Comparison of ENCODE assay signal across 4 fruit fly cellular contexts in genomic region chr2L:7032517-7032951, dm6.
A peak's percentile ranks its signal among the peaks of the same experiment; 100 is the strongest.
TF ChIP-seq lines count a peak whose summit lies in the region.

Gene Rab30 (minus strand): TSS chr2L:7032606.
Gene Caper (plus strand): TSS chr2L:7032721.

TF ChIP-seq in whole organism, adult, 20 proteins besides CTCF, POLR2A, EP300 and RAD21 (continued from another document):
- TF ChIP-seq CG33017 (tag; optimal IDR thresholded peaks at IDR 0.05; lab: Kevin White, UChicago), result no peak
- peak; percentile 67 for TF ChIP-seq CG7101 (tag; optimal IDR thresholded peaks at IDR 0.05; lab: Kevin White, UChicago)

TF ChIP-seq in whole organism, embryonic, 481 proteins besides CTCF, POLR2A, EP300 and RAD21 (continued from another document and continues in another):
- TF ChIP-seq CG13123 (GFP tag; optimal IDR thresholded peaks at IDR 0.05; lab: Kevin White, UChicago), result no peak
- TF ChIP-seq ken (GFP tag; IDR thresholded peaks at IDR 0.05; lab: Robert Waterston, UW), result peak; percentile 52; the same call in 1 of the 3 replicates
- peak; percentile 43 for TF ChIP-seq az2 (GFP tag; optimal IDR thresholded peaks at IDR 0.05; lab: Kevin White, UChicago)
- TF ChIP-seq dmrt11E (tag; optimal IDR thresholded peaks at IDR 0.05; lab: Kevin White, UChicago), result peak; percentile 37
- peak; percentile 49; the same call in 1 of the 3 replicates for TF ChIP-seq CG17361 (GFP tag; IDR thresholded peaks at IDR 0.05; lab: Robert Waterston, UW)
- TF ChIP-seq D (optimal IDR thresholded peaks at IDR 0.05; lab: Kevin White, UChicago), result no peak
- no peak for TF ChIP-seq D (GFP tag; optimal IDR thresholded peaks at IDR 0.05; lab: Kevin White, UChicago)
- TF ChIP-seq CG34224 (GFP tag; IDR thresholded peaks at IDR 0.05; lab: Robert Waterston, UW; ENCODE audit: partially characterized antibody), result peak; percentile 99
- TF ChIP-seq gro (GFP tag; optimal IDR thresholded peaks at IDR 0.05; lab: Kevin White, UChicago), result peak; percentile 80
- TF ChIP-seq luna (GFP tag; optimal IDR thresholded peaks at IDR 0.05; lab: Kevin White, UChicago), result no peak
- peak; percentile 71 for TF ChIP-seq chn (GFP tag; optimal IDR thresholded peaks at IDR 0.05; lab: Kevin White, UChicago)
- peak; percentile 58 for TF ChIP-seq CG9797 (GFP tag; optimal IDR thresholded peaks at IDR 0.05; lab: Kevin White, UChicago)
- TF ChIP-seq Oli (tag; optimal IDR thresholded peaks at IDR 0.05; lab: Kevin White, UChicago), result no peak
- TF ChIP-seq eve (GFP tag; optimal IDR thresholded peaks at IDR 0.05; lab: Kevin White, UChicago), result no peak
- TF ChIP-seq gfzf (GFP tag; optimal IDR thresholded peaks at IDR 0.05; lab: Kevin White, UChicago), result peak; percentile 45
- peak; percentile 11; the same call in 1 of the 2 replicates for TF ChIP-seq CG17328 (GFP tag; IDR thresholded peaks at IDR 0.05; lab: Robert Waterston, UW)
- peak; percentile 98 for TF ChIP-seq chinmo (GFP tag; IDR thresholded peaks at IDR 0.05; lab: Robert Waterston, UW; ENCODE audit: partially characterized antibody)
- TF ChIP-seq CG7987 (GFP tag; optimal IDR thresholded peaks at IDR 0.05; lab: Kevin White, UChicago), result peak; percentile 52
- TF ChIP-seq kni (GFP tag; optimal IDR thresholded peaks at IDR 0.05; lab: Kevin White, UChicago), result no peak
- TF ChIP-seq amos (GFP tag; IDR thresholded peaks at IDR 0.05; lab: Robert Waterston, UW; ENCODE audit: partially characterized antibody), result peak; percentile 99
- no peak for TF ChIP-seq Optix (GFP tag; IDR thresholded peaks at IDR 0.05; lab: Robert Waterston, UW)
- TF ChIP-seq shn (GFP tag; optimal IDR thresholded peaks at IDR 0.05; lab: Kevin White, UChicago), result peak; percentile 43
- no peak for TF ChIP-seq gcm2 (GFP tag; optimal IDR thresholded peaks at IDR 0.05; lab: Kevin White, UChicago)
- TF ChIP-seq CG3281 (GFP tag; optimal IDR thresholded peaks at IDR 0.05; lab: Kevin White, UChicago), result peak; percentile 46
- TF ChIP-seq tio (GFP tag; optimal IDR thresholded peaks at IDR 0.05; lab: Kevin White, UChicago), result no peak
- peak; percentile 77 for TF ChIP-seq zfh2 (GFP tag; optimal IDR thresholded peaks at IDR 0.05; lab: Kevin White, UChicago)
- peak; percentile 96 for TF ChIP-seq Doc3 (GFP tag; IDR thresholded peaks at IDR 0.05; lab: Robert Waterston, UW; ENCODE audit: partially characterized antibody)
- no peak for TF ChIP-seq jigr1 (GFP tag; IDR thresholded peaks at IDR 0.05; lab: Robert Waterston, UW)
- no peak for TF ChIP-seq GATAe (GFP tag; conservative IDR thresholded peaks at IDR 0.05; lab: Robert Waterston, UW)
- no peak for TF ChIP-seq CG32767 (GFP tag; IDR thresholded peaks at IDR 0.05; lab: Robert Waterston, UW)
- TF ChIP-seq D19B (GFP tag; optimal IDR thresholded peaks at IDR 0.05; lab: Kevin White, UChicago), result no peak
- no peak for TF ChIP-seq Mrtf (GFP tag; IDR thresholded peaks at IDR 0.05; lab: Robert Waterston, UW)
- TF ChIP-seq jing (GFP tag; optimal IDR thresholded peaks at IDR 0.05; lab: Kevin White, UChicago), result no peak
- no peak for TF ChIP-seq kah (GFP tag; optimal IDR thresholded peaks at IDR 0.05; lab: Kevin White, UChicago)
- peak; percentile 98 for TF ChIP-seq CG7963 (GFP tag; IDR thresholded peaks at IDR 0.05; lab: Robert Waterston, UW; ENCODE audit: partially characterized antibody)
- TF ChIP-seq CG5180 (GFP tag; optimal IDR thresholded peaks at IDR 0.05; lab: Kevin White, UChicago), result no peak
- TF ChIP-seq HLH54F (GFP tag; optimal IDR thresholded peaks at IDR 0.05; lab: Kevin White, UChicago), result peak; percentile 75
- peak; percentile 89 for TF ChIP-seq stwl (tag; optimal IDR thresholded peaks at IDR 0.05; lab: Kevin White, UChicago)
- peak; percentile 24; the same call in 1 of the 2 replicates for TF ChIP-seq CG1024 (GFP tag; IDR thresholded peaks at IDR 0.05; lab: Robert Waterston, UW)
- TF ChIP-seq NfI (GFP tag; optimal IDR thresholded peaks at IDR 0.05; lab: Kevin White, UChicago), result peak; percentile 47
- no peak for TF ChIP-seq stc (GFP tag; IDR thresholded peaks at IDR 0.05; lab: Robert Waterston, UW)
- no peak for TF ChIP-seq CG31441 (GFP tag; IDR thresholded peaks at IDR 0.05; lab: Robert Waterston, UW)

TF ChIP-seq in whole organism, prepupa, 60 proteins besides CTCF, POLR2A, EP300 and RAD21 (continued from another document):
- TF ChIP-seq Eip93F (GFP tag; optimal IDR thresholded peaks at IDR 0.05; lab: Kevin White, UChicago) (no peak), svp (GFP tag; lab: Kevin White, UChicago) (no peak), CG6276 (GFP tag; optimal IDR thresholded peaks at IDR 0.05; lab: Kevin White, UChicago) (no peak), Sox14 (GFP tag; optimal IDR thresholded peaks at IDR 0.05; lab: Kevin White, UChicago) (peak; percentile 53), acj6 (GFP tag; optimal IDR thresholded peaks at IDR 0.05; lab: Kevin White, UChicago) (peak; percentile 25), Ets96B (tag; optimal IDR thresholded peaks at IDR 0.05; lab: Kevin White, UChicago) (no peak), CG6163 (GFP tag; IDR thresholded peaks at IDR 0.05; lab: Robert Waterston, UW) (no peak), fkh (GFP tag; optimal IDR thresholded peaks at IDR 0.05; lab: Kevin White, UChicago) (peak; percentile 76), cyc (GFP tag; optimal IDR thresholded peaks at IDR 0.05; lab: Kevin White, UChicago) (peak; percentile 47)

TF ChIP-seq in whole organism, wandering third instar larva, 38 proteins besides CTCF, POLR2A, EP300 and RAD21 (continued from another document):
- no peak for TF ChIP-seq Myc (optimal IDR thresholded peaks at IDR 0.05; lab: Kevin White, UChicago)
- peak; percentile 1 for TF ChIP-seq sv (GFP tag; optimal IDR thresholded peaks at IDR 0.05; lab: Kevin White, UChicago)
- TF ChIP-seq HLH106 (tag; optimal IDR thresholded peaks at IDR 0.05; lab: Kevin White, UChicago), result peak; percentile 51
- no peak for TF ChIP-seq CG9705 (GFP tag; optimal IDR thresholded peaks at IDR 0.05; lab: Kevin White, UChicago)
- TF ChIP-seq jim (GFP tag; optimal IDR thresholded peaks at IDR 0.05; lab: Kevin White, UChicago), result no peak
- no peak for TF ChIP-seq CG32264 (GFP tag; optimal IDR thresholded peaks at IDR 0.05; lab: Kevin White, UChicago)
- TF ChIP-seq foxo (GFP tag; optimal IDR thresholded peaks at IDR 0.05; lab: Kevin White, UChicago), result peak; percentile 2 to 61
- peak; percentile 90 for TF ChIP-seq Hnf4 (GFP tag; optimal IDR thresholded peaks at IDR 0.05; lab: Kevin White, UChicago)
- no peak for TF ChIP-seq Rel (GFP tag; optimal IDR thresholded peaks at IDR 0.05; lab: Kevin White, UChicago)
- TF ChIP-seq Rel (tag; optimal IDR thresholded peaks at IDR 0.05; lab: Kevin White, UChicago), result peak; percentile 56
- TF ChIP-seq Dfd (GFP tag; optimal IDR thresholded peaks at IDR 0.05; lab: Kevin White, UChicago), result no peak
- no peak for TF ChIP-seq Dif (GFP tag; optimal IDR thresholded peaks at IDR 0.05; lab: Kevin White, UChicago; ENCODE audit: partially characterized antibody)
